Worm (Caenorhabditis elegans) whole organism, L4 larva: ENCODE measurements around the gene cpl-1.

Experiments used
- D1046.2 ChIP-seq: fragments of 200-800 bp; sonication (Bioruptor generic); IDR thresholded peaks from 2 replicates; pipeline ENCODE4 v1.3.6; 2022; ENCODE audit warnings: missing genetic modification characterization, missing compliant biosample characterization
- F10B5.3 ChIP-seq: sonication (generic microtip); optimal IDR thresholded peaks from 2 replicates; lab custom pipeline; 2016; ENCODE audit warnings: mild to moderate bottlenecking, missing genetic modification characterization, missing compliant biosample characterization
- T20F7.1 ChIP-seq: fragments of 200-800 bp; sonication (Bioruptor generic); optimal IDR thresholded peaks from 2 replicates; lab custom pipeline; 2018; ENCODE audit warnings: mild to moderate bottlenecking, missing genetic modification characterization, missing compliant biosample characterization
- T26A8.4 ChIP-seq: fragments of 200-800 bp; sonication (Bioruptor generic); IDR thresholded peaks from 2 replicates; pipeline ENCODE4 v1.3.6; 2022; ENCODE audit warnings: missing genetic modification characterization, missing compliant biosample characterization
- aha-1 ChIP-seq: fragments of 150-350 bp; peaks from one replicate; lab custom pipeline; 2014; ENCODE audit warnings: missing biosample characterization, missing genetic modification characterization
- arid-1 ChIP-seq: fragments of 200-800 bp; sonication (Bioruptor generic); conservative IDR thresholded peaks from 2 replicates; pipeline ENCODE4 v1.3.6; 2022; ENCODE audit warnings: missing genetic modification reagents, missing genetic modification characterization, missing compliant biosample characterization
- ceh-20 ChIP-seq: fragments of 200-800 bp; sonication (Bioruptor generic); IDR thresholded peaks from 2 replicates; pipeline ENCODE4 v1.3.6; 2022; ENCODE audit warnings: missing genetic modification reagents, missing genetic modification characterization, missing compliant biosample characterization
- ceh-62 ChIP-seq: sonication (generic microtip); optimal IDR thresholded peaks from 2 replicates; lab custom pipeline; 2017; ENCODE audit warnings: missing biosample characterization, missing genetic modification characterization
- ctbp-1 ChIP-seq: fragments of 200-800 bp; sonication (Bioruptor generic); IDR thresholded peaks from 2 replicates; pipeline ENCODE4 v1.3.6; 2022; ENCODE audit warnings: missing genetic modification reagents, missing genetic modification characterization, missing compliant biosample characterization
- daf-12 ChIP-seq: fragments of 150-350 bp; optimal IDR thresholded peaks from 2 replicates; lab custom pipeline; 2014; ENCODE audit warnings: missing biosample characterization, missing genetic modification reagents, missing genetic modification characterization
- daf-16 ChIP-seq, 3 experiments: sonication (generic microtip); optimal IDR thresholded peaks; 2 replicates each; lab custom pipeline; 2016 to 2017; ENCODE audit warnings: missing genetic modification characterization in 3 of 3, missing genetic modification reagents in 3 of 3, mild to moderate bottlenecking in 2 of 3, missing compliant biosample characterization in 2 of 3, missing biosample characterization in 1 of 3, moderate library complexity in 1 of 3
- daf-19 ChIP-seq: fragments of 200-800 bp; sonication (Bioruptor generic); conservative IDR thresholded peaks from 2 replicates; pipeline ENCODE4 v1.3.6; 2022; ENCODE audit warnings: missing genetic modification characterization, missing compliant biosample characterization
- dmd-6 ChIP-seq: fragments of 200-800 bp; sonication (Bioruptor generic); IDR thresholded peaks from 2 replicates; pipeline ENCODE4 v1.3.6; 2022; ENCODE audit warnings: missing genetic modification reagents, missing genetic modification characterization, missing compliant biosample characterization
- egl-27 ChIP-seq: sonication (generic microtip); optimal IDR thresholded peaks from 3 replicates; lab custom pipeline; 2017; ENCODE audit warnings: missing biosample characterization, missing genetic modification reagents, missing genetic modification characterization
- egl-43 ChIP-seq: fragments of 200-800 bp; sonication (Bioruptor generic); IDR thresholded peaks from 2 replicates; pipeline ENCODE4 v1.3.6; 2022; ENCODE audit warnings: missing genetic modification reagents, missing genetic modification characterization, missing compliant biosample characterization
- hif-1 ChIP-seq, 2 experiments: sonication (generic microtip); optimal IDR thresholded peaks; 2 replicates each; lab custom pipeline; 2016 to 2017; ENCODE audit warnings: missing compliant biosample characterization in 2 of 2, missing genetic modification characterization in 2 of 2, missing genetic modification reagents in 2 of 2, missing genotype in 2 of 2, mild to moderate bottlenecking in 1 of 2
- hlh-11 ChIP-seq: fragments of 200-800 bp; sonication (Bioruptor generic); optimal IDR thresholded peaks from 2 replicates; lab custom pipeline; 2018; ENCODE audit warnings: mild to moderate bottlenecking, missing genetic modification characterization, missing compliant biosample characterization
- lin-15B ChIP-seq: fragments of 150-350 bp; sonication (generic microtip); optimal IDR thresholded peaks from 3 replicates; lab custom pipeline; 2014; ENCODE audit warnings: missing biosample characterization, missing genetic modification characterization
- lin-29 ChIP-seq: fragments of 200-800 bp; sonication (Bioruptor generic); IDR thresholded peaks from 2 replicates; pipeline ENCODE4 v1.3.6; 2022; ENCODE audit warnings: missing genetic modification reagents, missing genetic modification characterization, missing compliant biosample characterization
- lin-38 ChIP-seq: fragments of 200-800 bp; sonication (Bioruptor generic); IDR thresholded peaks from 2 replicates; pipeline ENCODE4 v1.3.6; 2022; ENCODE audit warnings: missing genetic modification reagents, missing genetic modification characterization, missing compliant biosample characterization
- lin-39 ChIP-seq: fragments of 150-350 bp; optimal IDR thresholded peaks from 2 replicates; lab custom pipeline; 2014; ENCODE audit warnings: missing biosample characterization, missing genetic modification reagents, missing genetic modification characterization
- mdl-1 ChIP-seq, 2 experiments: fragments of 150-350 bp in 1 of 2; sonication (generic microtip) in 1 of 2; optimal IDR thresholded peaks; 2 replicates each; lab custom pipeline; 2014 to 2017; ENCODE audit warnings: missing biosample characterization in 2 of 2, missing genetic modification characterization in 2 of 2
- mdt-29 ChIP-seq: fragments of 200-800 bp; sonication (Bioruptor generic); IDR thresholded peaks from 2 replicates; pipeline ENCODE4 v1.3.6; 2022; ENCODE audit warnings: missing genetic modification reagents, missing genetic modification characterization, missing compliant biosample characterization
- mep-1 ChIP-seq: fragments of 150-350 bp; sonication (generic microtip); optimal IDR thresholded peaks from 3 replicates; lab custom pipeline; 2014; ENCODE audit warnings: missing biosample characterization, missing genetic modification characterization
- mxl-3 ChIP-seq: fragments of 200-800 bp; sonication (Bioruptor generic); optimal IDR thresholded peaks from 2 replicates; lab custom pipeline; 2018; ENCODE audit warnings: mild to moderate bottlenecking, missing genetic modification characterization, missing compliant biosample characterization
- nhr-25 ChIP-seq: sonication (generic microtip); optimal IDR thresholded peaks from 2 replicates; lab custom pipeline; 2017; ENCODE audit warnings: missing genetic modification characterization, mild to moderate bottlenecking, missing compliant biosample characterization, antibody characterized with exemption, moderate library complexity, borderline replicate concordance; ENCODE audit not compliant: insufficient read depth
- nhr-28 ChIP-seq: fragments of 150-350 bp; optimal IDR thresholded peaks from 2 replicates; lab custom pipeline; 2014; ENCODE audit warnings: missing biosample characterization, missing genetic modification characterization
- nhr-41 ChIP-seq: fragments of 200-800 bp; sonication (Bioruptor generic); IDR thresholded peaks from 2 replicates; pipeline ENCODE4 v1.3.6; 2022; ENCODE audit warnings: missing genetic modification reagents, missing genetic modification characterization, missing compliant biosample characterization
- pha-4 ChIP-seq, 2 experiments: fragments of 150-350 bp in 1 of 2; fragments of 200-800 bp in 1 of 2; sonication (Bioruptor generic) in 1 of 2; IDR thresholded peaks in 1 of 2; optimal IDR thresholded peaks in 1 of 2; 2 replicates each; pipeline versions ENCODE4 v1.3.6 to Lab custom; 2014 to 2022; ENCODE audit warnings: missing genetic modification characterization in 2 of 2, missing genetic modification reagents in 2 of 2, missing biosample characterization in 1 of 2, missing compliant biosample characterization in 1 of 2
- php-3 ChIP-seq: fragments of 200-800 bp; sonication (Bioruptor generic); IDR thresholded peaks from 2 replicates; pipeline ENCODE4 v1.3.6; 2022; ENCODE audit warnings: missing genetic modification reagents, missing genetic modification characterization, missing compliant biosample characterization
- pqm-1 ChIP-seq: sonication (generic microtip); optimal IDR thresholded peaks from 2 replicates; lab custom pipeline; 2017; ENCODE audit warnings: missing biosample characterization, missing genetic modification characterization
- rbr-2 ChIP-seq: sonication (generic microtip); optimal IDR thresholded peaks from 2 replicates; lab custom pipeline; 2016; ENCODE audit warnings: missing genotype, missing genetic modification characterization, missing compliant biosample characterization
- snpc-1.2 ChIP-seq: fragments of 200-800 bp; sonication (Bioruptor generic); IDR thresholded peaks from 2 replicates; pipeline ENCODE4 v1.3.6; 2022; ENCODE audit warnings: missing genetic modification reagents, missing genetic modification characterization, missing compliant biosample characterization
- spr-3 ChIP-seq: fragments of 200-800 bp; sonication (Bioruptor generic); optimal IDR thresholded peaks from 2 replicates; lab custom pipeline; 2018; ENCODE audit warnings: mild to moderate bottlenecking, missing genetic modification characterization, missing compliant biosample characterization
- unc-39 ChIP-seq: sonication (generic microtip); optimal IDR thresholded peaks from 2 replicates; lab custom pipeline; 2017; ENCODE audit warnings: missing biosample characterization, missing genetic modification characterization
- unc-62 ChIP-seq, 3 experiments: fragments of 150-350 bp in 1 of 3; sonication (generic microtip); optimal IDR thresholded peaks in 2 of 3; peaks in 1 of 3; 1 replicate in 1 of 3; 2 replicates in 2 of 3; lab custom pipeline; 2014 to 2017; ENCODE audit warnings: missing biosample characterization in 3 of 3, missing genetic modification characterization in 3 of 3, missing genetic modification reagents in 3 of 3, missing genotype in 1 of 3
- vab-7 ChIP-seq: fragments of 200-800 bp; sonication (Bioruptor generic); IDR thresholded peaks from 2 replicates; pipeline ENCODE4 v1.3.6; 2022; ENCODE audit warnings: missing genetic modification reagents, missing genetic modification characterization, missing compliant biosample characterization
- zfp-2 ChIP-seq: sonication (generic microtip); optimal IDR thresholded peaks from 2 replicates; lab custom pipeline; 2016; ENCODE audit warnings: mild to moderate bottlenecking, missing genetic modification characterization, missing compliant biosample characterization
- zfp-3 ChIP-seq: fragments of 200-800 bp; sonication (Bioruptor generic); conservative IDR thresholded peaks from 2 replicates; pipeline ENCODE4 v1.3.6; 2022; ENCODE audit warnings: missing genetic modification reagents, missing genetic modification characterization, missing compliant biosample characterization
- ztf-7 ChIP-seq: fragments of 150-350 bp; optimal IDR thresholded peaks from 2 replicates; lab custom pipeline; 2014; ENCODE audit warnings: missing biosample characterization, missing genetic modification characterization

The cpl-1 gene

DNA sequence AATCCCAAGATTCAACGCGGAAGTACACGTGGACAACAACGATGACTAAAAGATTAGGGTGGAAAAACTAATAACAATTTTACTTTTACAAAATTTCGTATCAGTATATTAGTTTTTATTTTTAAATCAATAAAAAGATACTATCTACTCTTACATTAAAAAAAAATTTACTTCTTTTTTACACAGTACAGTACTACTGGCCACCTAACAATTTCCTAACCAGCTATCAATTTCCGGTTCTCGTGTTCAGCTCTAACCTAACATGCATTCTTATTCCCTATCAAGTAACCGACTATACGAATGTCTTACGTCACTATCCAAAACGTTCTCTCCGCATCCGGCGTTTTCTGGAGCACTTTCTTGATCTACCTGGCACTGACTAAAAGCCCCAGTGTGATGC, 34.5 kb upstream of the cpl-1 start, which contains the start of gene srd-21:
srd-21 (plus strand) TSS at position 301 of the 400 bp plus-strand sequence.
- TF ChIP-seq unc-62 (GFP tag; optimal IDR thresholded peaks at IDR 0.05 in 1 of 2; lab: Kevin White, UChicago): peak in 1 of 2 experiments; percentile 27
- no peak for TF ChIP-seq unc-62 (tag; optimal IDR thresholded peaks at IDR 0.05; lab: Kevin White, UChicago)
- peak; percentile 58 for TF ChIP-seq aha-1 (tag; lab: Kevin White, UChicago)
- TF ChIP-seq lin-38: no peak

DNA sequence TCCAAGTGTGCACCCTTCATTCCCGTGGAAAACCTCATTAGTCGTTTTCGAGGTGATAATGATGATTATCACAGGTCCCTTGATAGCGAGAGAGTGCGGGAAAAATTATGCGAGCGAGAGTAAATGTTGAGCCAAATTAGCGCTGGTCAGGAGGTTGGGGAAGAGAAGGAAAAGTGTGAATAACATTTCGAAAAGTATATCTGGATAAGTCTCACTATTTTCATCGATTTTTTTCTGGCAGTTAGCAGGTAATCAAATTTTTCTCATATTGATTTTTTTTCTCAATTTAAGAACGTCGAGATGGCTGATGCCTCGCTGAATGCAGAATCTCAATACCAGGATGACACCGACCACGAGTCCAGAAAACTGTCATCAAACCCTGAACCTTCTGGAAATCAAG, 33.8 kb upstream of the cpl-1 start, which contains the start of gene W06G6.2:
W06G6.2 (plus strand) TSS at position 301 of the 400 bp plus-strand sequence.
- TF ChIP-seq egl-43 (GFP tag; lab: Robert Waterston, UW): no peak
- no peak for TF ChIP-seq mxl-3 (GFP tag; lab: Kevin White, UChicago)
- no peak for TF ChIP-seq lin-29
- TF ChIP-seq egl-27 (tag; lab: Kevin White, UChicago): no peak
- no peak for TF ChIP-seq pha-4 (GFP tag; IDR thresholded peaks at IDR 0.05; lab: Robert Waterston, UW)
- no peak for TF ChIP-seq pha-4 (tag; optimal IDR thresholded peaks at IDR 0.05; lab: Kevin White, UChicago)
- no peak for TF ChIP-seq ceh-62 (tag; lab: Kevin White, UChicago)
- no peak for TF ChIP-seq mep-1 (tag; lab: Kevin White, UChicago)
- no peak for TF ChIP-seq zfp-2
- TF ChIP-seq ctbp-1 (GFP tag; lab: Robert Waterston, UW): no peak
- no peak for TF ChIP-seq unc-39 (tag; lab: Kevin White, UChicago)
- TF ChIP-seq nhr-28 (tag; lab: Kevin White, UChicago): no peak

DNA sequence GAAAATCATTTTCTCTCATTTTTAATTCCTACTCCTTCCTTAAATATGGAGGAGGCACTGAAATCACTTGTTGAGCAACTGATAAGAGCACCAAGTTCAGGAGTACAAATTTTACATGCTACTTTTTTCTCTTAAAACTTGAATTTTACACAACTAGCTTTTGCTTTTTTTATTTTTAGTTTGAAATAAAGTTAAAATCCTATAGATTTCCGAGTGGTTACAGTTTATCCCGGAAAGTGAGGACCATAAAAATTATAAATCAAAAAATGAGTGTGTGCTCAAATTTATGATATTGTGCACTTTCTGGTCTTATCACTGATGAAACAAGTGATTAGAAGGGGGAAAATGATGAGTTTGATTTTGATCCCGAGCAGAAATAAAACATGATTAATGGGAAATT, 32.8 kb upstream of the cpl-1 start, which contains the start of gene oac-53:
oac-53 (minus strand) TSS at position 9 of the 400 bp plus-strand sequence.
- peak; percentile 7 for TF ChIP-seq nhr-28 (tag; lab: Kevin White, UChicago)
- TF ChIP-seq hlh-11: peak; percentile 4
- peak; percentile 62 for TF ChIP-seq pqm-1 (tag; lab: Kevin White, UChicago)
- no peak for TF ChIP-seq T26A8.4
- TF ChIP-seq php-3 (GFP tag; lab: Robert Waterston, UW): peak; percentile 59; the same call in 1 of the 2 replicates

DNA sequence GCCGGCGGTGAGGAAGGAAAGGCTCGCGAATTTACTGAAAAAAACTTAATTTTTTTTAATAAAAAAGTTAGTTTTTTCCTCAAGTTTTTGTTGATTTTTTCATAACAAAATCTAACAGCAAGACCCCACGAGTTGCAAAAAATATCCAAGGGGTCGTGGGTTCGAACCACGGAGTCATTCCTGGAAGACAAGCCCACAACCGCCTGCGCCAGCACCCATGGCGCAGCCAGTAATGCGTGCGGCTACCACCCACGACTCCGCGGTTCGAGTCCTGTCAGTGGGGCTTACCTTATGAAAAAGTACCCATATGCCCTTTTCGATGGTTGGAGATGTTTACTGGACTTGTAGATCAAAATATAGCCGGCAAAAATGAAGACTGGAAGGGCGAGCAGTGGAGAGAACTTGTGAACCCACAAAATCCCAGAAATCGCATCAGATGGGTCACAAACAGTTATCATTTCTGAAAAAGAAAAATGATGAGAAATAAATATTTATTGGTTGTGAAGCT, 27.7 kb upstream of the cpl-1 start, which contains the start of gene Y70C5A.2:
Y70C5A.2 (minus strand) TSS at position 458 of the 508 bp plus-strand sequence.
- peak in 1 of 2 experiments; percentile 20 for TF ChIP-seq unc-62 (GFP tag; optimal IDR thresholded peaks at IDR 0.05 in 1 of 2; lab: Kevin White, UChicago)
- no peak for TF ChIP-seq unc-62 (tag; optimal IDR thresholded peaks at IDR 0.05; lab: Kevin White, UChicago)
- TF ChIP-seq snpc-1.2 (GFP tag; lab: Robert Waterston, UW): 0 out of 2 replicates have a peak, but pooled peaks have one; percentile 9
- no peak for TF ChIP-seq hlh-11

DNA sequence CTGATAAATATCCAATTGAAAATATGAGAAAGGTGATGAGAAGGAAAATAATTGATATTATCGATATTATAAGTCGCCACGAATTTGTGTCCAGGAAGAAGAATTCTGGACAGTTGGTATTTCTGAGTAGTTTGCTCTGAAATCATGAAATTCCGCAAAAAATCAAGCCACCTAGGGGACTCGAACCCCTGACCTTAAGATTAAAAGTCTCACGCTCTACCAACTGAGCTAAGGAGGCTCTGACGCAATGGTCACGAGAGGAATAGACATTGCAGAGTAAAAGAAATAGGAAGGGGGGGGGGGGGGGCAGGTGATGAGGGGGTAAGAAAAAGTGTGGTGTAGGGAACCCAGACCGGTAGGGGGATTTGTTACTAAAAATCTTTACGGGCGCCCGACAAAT, 26.7 kb upstream of the cpl-1 start:
- TF ChIP-seq mxl-3 (GFP tag; lab: Kevin White, UChicago): no peak
- TF ChIP-seq nhr-25: no peak
- no peak for TF ChIP-seq mdl-1 (tag; optimal IDR thresholded peaks at IDR 0.05; lab: Kevin White, UChicago)
- TF ChIP-seq ceh-62 (tag; lab: Kevin White, UChicago): no peak
- TF ChIP-seq rbr-2 (tag; lab: Kevin White, UChicago): no peak
- TF ChIP-seq unc-39 (tag; lab: Kevin White, UChicago): no peak
- TF ChIP-seq hif-1 (tag; optimal IDR thresholded peaks at IDR 0.05; lab: Kevin White, UChicago): no peak
- 0 out of 2 replicates have a peak, but pooled peaks have one; percentile 53 for TF ChIP-seq D1046.2 (GFP tag; lab: Robert Waterston, UW)
- TF ChIP-seq ztf-7 (tag; lab: Kevin White, UChicago): no peak
- TF ChIP-seq vab-7 (GFP tag; lab: Robert Waterston, UW): peak; percentile 54; the same call in 1 of the 2 replicates
- no peak for TF ChIP-seq F10B5.3 (tag; lab: Kevin White, UChicago)
- TF ChIP-seq lin-15B (tag; lab: Kevin White, UChicago): no peak
- no peak for TF ChIP-seq T20F7.1 (GFP tag; lab: Kevin White, UChicago)
- TF ChIP-seq ceh-20: no peak
- TF ChIP-seq daf-19: no peak
- no peak for TF ChIP-seq daf-12 (tag; lab: Kevin White, UChicago)
- no peak for TF ChIP-seq zfp-3 (GFP tag; lab: Robert Waterston, UW)
- TF ChIP-seq dmd-6 (GFP tag; lab: Robert Waterston, UW): peak; percentile 38
- TF ChIP-seq daf-16 (GFP tag; optimal IDR thresholded peaks at IDR 0.05; lab: Kevin White, UChicago): no peak
- TF ChIP-seq daf-16 (tag; optimal IDR thresholded peaks at IDR 0.05; lab: Kevin White, UChicago): no peak
- TF ChIP-seq lin-39 (tag; lab: Kevin White, UChicago): no peak
- TF ChIP-seq mdt-29: 0 out of 2 replicates have a peak, but pooled peaks have one; percentile 26
- peak; percentile 33 for TF ChIP-seq spr-3 (GFP tag; lab: Kevin White, UChicago)
- TF ChIP-seq arid-1 (GFP tag; lab: Robert Waterston, UW): peak; percentile 49; the same call in 1 of the 2 replicates
- no peak for TF ChIP-seq nhr-41 (GFP tag; lab: Robert Waterston, UW)
